Worm (Caenorhabditis elegans) whole organism, L2 larva: ENCODE measurements around the gene obr-2.

Experiments
- F13H6.1 ChIP-seq: sonication (generic microtip); optimal IDR thresholded peaks from 2 replicates; lab custom pipeline; 2016; ENCODE audit warnings: missing genetic modification characterization, missing compliant biosample characterization
- R02D3.7 ChIP-seq: fragments of 150-350 bp; optimal IDR thresholded peaks from 2 replicates; lab custom pipeline; 2014; ENCODE audit warnings: missing biosample characterization, missing genetic modification characterization
- Y55F3AM.14 ChIP-seq: fragments of 200-800 bp; sonication (Bioruptor generic); optimal IDR thresholded peaks from 2 replicates; lab custom pipeline; 2018; ENCODE audit warnings: mild to moderate bottlenecking, missing genetic modification characterization, missing compliant biosample characterization
- ZK546.5 ChIP-seq: sonication (generic microtip); optimal IDR thresholded peaks from 2 replicates; lab custom pipeline; 2017; ENCODE audit warnings: missing biosample characterization, missing genetic modification characterization
- alr-1 ChIP-seq: fragments of 150-350 bp; optimal IDR thresholded peaks from 2 replicates; lab custom pipeline; 2014; ENCODE audit warnings: missing biosample characterization, missing genetic modification characterization
- ama-1 ChIP-seq: fragments of 150-350 bp; optimal IDR thresholded peaks from 2 replicates; lab custom pipeline; 2018; ENCODE audit warnings: inconsistent platforms
- blmp-1 ChIP-seq: sonication (generic microtip); optimal IDR thresholded peaks from 2 replicates; lab custom pipeline; 2017; ENCODE audit warnings: missing genetic modification characterization, mild to moderate bottlenecking, missing compliant biosample characterization, antibody characterized with exemption, moderate library complexity; ENCODE audit not compliant: insufficient read depth
- ceh-16 ChIP-seq: fragments of 150-350 bp; optimal IDR thresholded peaks from 2 replicates; lab custom pipeline; 2014; ENCODE audit warnings: missing biosample characterization, missing genetic modification characterization
- ceh-82 ChIP-seq: fragments of 150-350 bp; optimal IDR thresholded peaks from 2 replicates; lab custom pipeline; 2014; ENCODE audit warnings: missing biosample characterization, missing genetic modification characterization
- dmd-4 ChIP-seq: sonication (generic microtip); optimal IDR thresholded peaks from 2 replicates; lab custom pipeline; 2017; ENCODE audit warnings: missing biosample characterization, missing genetic modification characterization
- egl-27 ChIP-seq: sonication (generic microtip); optimal IDR thresholded peaks from 3 replicates; lab custom pipeline; 2017; ENCODE audit warnings: missing biosample characterization, missing genetic modification reagents, missing genetic modification characterization
- elt-1 ChIP-seq: fragments of 150-350 bp; optimal IDR thresholded peaks from 2 replicates; lab custom pipeline; 2014; ENCODE audit warnings: missing biosample characterization, missing genetic modification characterization
- fos-1 ChIP-seq: fragments of 150-350 bp; optimal IDR thresholded peaks from 2 replicates; lab custom pipeline; 2014; ENCODE audit warnings: missing biosample characterization, missing genetic modification characterization
- gmeb-1 ChIP-seq: fragments of 150-350 bp; optimal IDR thresholded peaks from 2 replicates; lab custom pipeline; 2014; ENCODE audit warnings: missing biosample characterization, missing genetic modification characterization
- lin-11 ChIP-seq: fragments of 150-350 bp; sonication (generic microtip); optimal IDR thresholded peaks from 2 replicates; lab custom pipeline; 2014; ENCODE audit warnings: missing biosample characterization, missing genetic modification characterization, inconsistent platforms, mixed read lengths
- lin-13 ChIP-seq: fragments of 150-350 bp; optimal IDR thresholded peaks from 2 replicates; lab custom pipeline; 2014; ENCODE audit warnings: missing biosample characterization, missing genetic modification reagents, missing genetic modification characterization
- lsy-2 ChIP-seq, 2 experiments: fragments of 150-350 bp in 1 of 2; sonication (generic microtip) in 1 of 2; optimal IDR thresholded peaks; 2 replicates each; lab custom pipeline; 2014 to 2017; ENCODE audit warnings: missing biosample characterization in 2 of 2, missing genetic modification characterization in 2 of 2
- mab-5 ChIP-seq: fragments of 150-350 bp; optimal IDR thresholded peaks from 2 replicates; lab custom pipeline; 2014; ENCODE audit warnings: missing biosample characterization, missing genetic modification characterization
- mbf-1 ChIP-seq: sonication (generic microtip); optimal IDR thresholded peaks from 2 replicates; lab custom pipeline; 2017; ENCODE audit warnings: missing biosample characterization, missing genetic modification characterization
- mdl-1 ChIP-seq, 2 experiments: fragments of 150-350 bp in 1 of 2; sonication (generic microtip) in 1 of 2; optimal IDR thresholded peaks; 2 replicates each; lab custom pipeline; 2017; ENCODE audit warnings: missing biosample characterization in 2 of 2, missing genetic modification characterization in 2 of 2
- nhr-11 ChIP-seq: fragments of 150-350 bp; optimal IDR thresholded peaks from 2 replicates; lab custom pipeline; 2014; ENCODE audit warnings: missing biosample characterization, missing genetic modification characterization
- nhr-12 ChIP-seq: fragments of 150-350 bp; optimal IDR thresholded peaks from 2 replicates; lab custom pipeline; 2014; ENCODE audit warnings: missing biosample characterization, missing genetic modification characterization
- nhr-129 ChIP-seq: fragments of 150-350 bp; optimal IDR thresholded peaks from 2 replicates; lab custom pipeline; 2014; ENCODE audit warnings: missing biosample characterization, missing genetic modification characterization
- nhr-23 ChIP-seq: fragments of 150-350 bp; optimal IDR thresholded peaks from 2 replicates; lab custom pipeline; 2014; ENCODE audit warnings: missing biosample characterization, missing genetic modification reagents, missing genetic modification characterization
- nhr-237 ChIP-seq: fragments of 150-350 bp; optimal IDR thresholded peaks from 2 replicates; lab custom pipeline; 2014; ENCODE audit warnings: missing biosample characterization, missing genetic modification characterization
- nhr-6 ChIP-seq: fragments of 150-350 bp; optimal IDR thresholded peaks from 2 replicates; lab custom pipeline; 2014; ENCODE audit warnings: missing biosample characterization, missing genetic modification characterization
- nhr-77 ChIP-seq: fragments of 150-350 bp; optimal IDR thresholded peaks from 2 replicates; lab custom pipeline; 2014; ENCODE audit warnings: missing biosample characterization, missing genetic modification characterization
- peb-1 ChIP-seq: fragments of 150-350 bp; optimal IDR thresholded peaks from 2 replicates; lab custom pipeline; 2014; ENCODE audit warnings: missing biosample characterization, missing genetic modification characterization
- sem-4 ChIP-seq: fragments of 150-350 bp; optimal IDR thresholded peaks from 2 replicates; lab custom pipeline; 2014; ENCODE audit warnings: missing biosample characterization, missing genetic modification reagents, missing genetic modification characterization
- sma-3 ChIP-seq: sonication (generic microtip); optimal IDR thresholded peaks from 2 replicates; lab custom pipeline; 2016; ENCODE audit warnings: missing genetic modification reagents, missing genetic modification characterization, missing compliant biosample characterization
- sma-9 ChIP-seq, 2 experiments: fragments of 150-350 bp in 1 of 2; sonication (generic microtip) in 1 of 2; optimal IDR thresholded peaks; 2 replicates each; lab custom pipeline; 2014 to 2016; ENCODE audit warnings: missing genetic modification characterization in 2 of 2, mild to moderate bottlenecking in 1 of 2, missing biosample characterization in 1 of 2, missing compliant biosample characterization in 1 of 2, missing genetic modification reagents in 1 of 2, moderate library complexity in 1 of 2
- snpc-4 ChIP-seq: fragments of 150-350 bp; optimal IDR thresholded peaks from 2 replicates; lab custom pipeline; 2014; ENCODE audit warnings: missing biosample characterization, missing genetic modification characterization
- unc-39 ChIP-seq: fragments of 150-350 bp; optimal IDR thresholded peaks from 2 replicates; lab custom pipeline; 2014; ENCODE audit warnings: missing biosample characterization, missing genetic modification characterization
- unc-55 ChIP-seq: fragments of 150-350 bp; sonication (generic microtip); optimal IDR thresholded peaks from 3 replicates; lab custom pipeline; 2014; ENCODE audit warnings: missing biosample characterization, missing genetic modification reagents, missing genetic modification characterization
- unc-62 ChIP-seq: fragments of 150-350 bp; optimal IDR thresholded peaks from 2 replicates; lab custom pipeline; 2014; ENCODE audit warnings: missing biosample characterization, missing genetic modification reagents, missing genetic modification characterization
- ztf-1 ChIP-seq: fragments of 200-800 bp; sonication (Bioruptor generic); conservative IDR thresholded peaks from 2 replicates; pipeline ENCODE4 v1.3.6; 2022; ENCODE audit warnings: missing genetic modification characterization, missing compliant biosample characterization
- ztf-11 ChIP-seq: sonication (generic microtip); optimal IDR thresholded peaks from 2 replicates; lab custom pipeline; 2017; ENCODE audit warnings: missing biosample characterization, missing genetic modification characterization
- ztf-4 ChIP-seq: fragments of 150-350 bp; optimal IDR thresholded peaks from 2 replicates; lab custom pipeline; 2014; ENCODE audit warnings: missing biosample characterization, missing genetic modification characterization

Gene obr-2

ce11 chrV:15020229-15020628 is 6.2 kb upstream of the obr-2 start, which contains the start of gene F14H8.2:
TSS of gene F14H8.2 (minus strand) at chrV:15020329.
- TF ChIP-seq dmd-4 (tag; lab: Kevin White, UChicago): no peak
- TF ChIP-seq sma-3: no peak
- TF ChIP-seq ceh-82 (tag; lab: Kevin White, UChicago): no peak
- TF ChIP-seq nhr-23 (tag; lab: Kevin White, UChicago): no peak
- no peak for TF ChIP-seq unc-39
- no peak for TF ChIP-seq ZK546.5 (tag; lab: Kevin White, UChicago)
- TF ChIP-seq ztf-4 (tag; lab: Kevin White, UChicago): no peak
- TF ChIP-seq nhr-6 (tag; lab: Kevin White, UChicago): no peak
- no peak for TF ChIP-seq ztf-1 (GFP tag; lab: Robert Waterston, UW)
- no peak for TF ChIP-seq nhr-11 (tag; lab: Kevin White, UChicago)
- no peak for TF ChIP-seq unc-55 (GFP tag; lab: Kevin White, UChicago)
- no peak for TF ChIP-seq unc-62 (GFP tag; lab: Kevin White, UChicago)
- no peak for TF ChIP-seq R02D3.7 (tag; lab: Kevin White, UChicago)

ce11 chrV:15016795-15017429 is 2.8 kb upstream of the obr-2 start:
- no peak for TF ChIP-seq mbf-1 (tag; lab: Kevin White, UChicago)
- TF ChIP-seq nhr-12 (tag; lab: Kevin White, UChicago): no peak
- no peak for TF ChIP-seq ztf-1 (GFP tag; lab: Robert Waterston, UW)
- no peak for TF ChIP-seq blmp-1 (tag; lab: Kevin White, UChicago)
- TF ChIP-seq fos-1 (tag; lab: Kevin White, UChicago): no peak
- TF ChIP-seq nhr-129: peak; percentile 31
- peak; percentile 4 for TF ChIP-seq F13H6.1 (tag; lab: Kevin White, UChicago)
- TF ChIP-seq ama-1 (lab: Kevin White, UChicago): no peak
- no peak for TF ChIP-seq dmd-4 (tag; lab: Kevin White, UChicago)

- no peak for TF ChIP-seq lsy-2 (tag; optimal IDR thresholded peaks at IDR 0.05; lab: Kevin White, UChicago)
- TF ChIP-seq elt-1 (tag; lab: Kevin White, UChicago): no peak
- no peak for TF ChIP-seq gmeb-1 (tag; lab: Kevin White, UChicago)
- peak; percentile 33 for TF ChIP-seq sma-9 (GFP tag; optimal IDR thresholded peaks at IDR 0.05; lab: Kevin White, UChicago)
- TF ChIP-seq sma-9 (tag; optimal IDR thresholded peaks at IDR 0.05; lab: Kevin White, UChicago): no peak
- TF ChIP-seq, all 48 proteins: peak for 1
Measured at ce11 chrV:15015799-15016198, 1.7 kb upstream of the obr-2 start.

ce11 chrV:15013328-15013727 is 736 bp downstream of the obr-2 start:
- TF ChIP-seq dmd-4 (tag; lab: Kevin White, UChicago): no peak
- TF ChIP-seq R02D3.7 (tag; lab: Kevin White, UChicago): no peak
- TF ChIP-seq snpc-4 (tag; lab: Kevin White, UChicago): no peak
- no peak for TF ChIP-seq nhr-237 (tag; lab: Kevin White, UChicago)
- no peak for TF ChIP-seq sma-3
- no peak for TF ChIP-seq ceh-16
- TF ChIP-seq mab-5: no peak
- TF ChIP-seq, all 48 proteins: peak for 0

- TF ChIP-seq alr-1 (tag; lab: Kevin White, UChicago) (no peak), unc-62 (GFP tag; lab: Kevin White, UChicago) (no peak), lin-13 (no peak), snpc-4 (tag; lab: Kevin White, UChicago) (no peak), sem-4 (tag; lab: Kevin White, UChicago) (no peak), ama-1 (lab: Kevin White, UChicago) (peak; percentile 8), fos-1 (tag; lab: Kevin White, UChicago) (no peak), mdl-1 (tag; optimal IDR thresholded peaks at IDR 0.05; lab: Kevin White, UChicago) (no peak), unc-39 (no peak), blmp-1 (tag; lab: Kevin White, UChicago) (peak; percentile 6), nhr-12 (tag; lab: Kevin White, UChicago) (no peak), F13H6.1 (tag; lab: Kevin White, UChicago) (peak; percentile 24), dmd-4 (tag; lab: Kevin White, UChicago) (no peak), nhr-77 (tag; lab: Kevin White, UChicago) (no peak), lsy-2 (tag; optimal IDR thresholded peaks at IDR 0.05; lab: Kevin White, UChicago) (no peak), elt-1 (tag; lab: Kevin White, UChicago) (no peak), nhr-6 (tag; lab: Kevin White, UChicago) (no peak), egl-27 (tag; lab: Kevin White, UChicago) (no peak), Y55F3AM.14 (no peak), mbf-1 (tag; lab: Kevin White, UChicago) (no peak), lin-11 (tag; lab: Kevin White, UChicago) (peak; percentile 7), nhr-11 (tag; lab: Kevin White, UChicago) (no peak), nhr-129 (peak; percentile 50), unc-55 (GFP tag; lab: Kevin White, UChicago) (peak; percentile 8), nhr-237 (tag; lab: Kevin White, UChicago) (no peak), gmeb-1 (tag; lab: Kevin White, UChicago) (no peak), ztf-4 (tag; lab: Kevin White, UChicago) (no peak), ztf-11 (tag; lab: Kevin White, UChicago) (no peak), nhr-23 (tag; lab: Kevin White, UChicago) (no peak), ZK546.5 (tag; lab: Kevin White, UChicago) (no peak), R02D3.7 (tag; lab: Kevin White, UChicago) (no peak), ceh-82 (tag; lab: Kevin White, UChicago) (no peak), peb-1 (no peak)
Measured at ce11 chrV:15012542-15013301, 1.3 kb downstream of the obr-2 start.
